Fruit fly (Drosophila melanogaster) S2 (cell line): ENCODE data around the gene CG42367.

Experiments
- CG8478 ChIP-seq: fragments of >200 bp; optimal IDR thresholded peaks from 2 replicates; lab custom pipeline; 2018
- CTCF ChIP-seq, 2 experiments: fragments of >200 bp; optimal IDR thresholded peaks; 2 replicates each; lab custom pipeline; 2018

CG42367 gene

DNA sequence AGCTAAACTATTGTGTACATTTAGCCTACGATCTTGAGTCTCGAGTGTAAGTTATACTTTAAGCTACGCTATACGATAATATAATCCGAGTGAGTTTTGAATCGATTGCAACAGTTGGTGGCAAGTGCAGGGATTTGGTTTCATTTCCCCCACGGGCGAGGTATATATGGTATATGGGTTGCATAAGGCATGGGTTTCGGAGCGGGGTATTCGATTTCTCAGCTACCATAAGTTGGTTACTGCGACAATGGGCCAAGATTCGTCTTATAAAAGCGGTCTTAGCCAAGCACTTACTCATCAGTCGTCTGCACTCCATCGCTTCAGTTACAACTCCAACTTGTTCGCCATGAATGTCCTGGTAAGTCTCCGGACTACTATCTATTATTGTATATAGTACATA, at the start of gene CG42367:
TSS of gene CG42367 (plus strand) at position 301 of the 400 bp plus-strand sequence.
- TF ChIP-seq CG8478 (lab: Kevin White, UChicago) = no peak
- TF ChIP-seq CTCF (optimal IDR thresholded peaks at IDR 0.05; lab: Kevin White, UChicago) = no peak

DNA sequence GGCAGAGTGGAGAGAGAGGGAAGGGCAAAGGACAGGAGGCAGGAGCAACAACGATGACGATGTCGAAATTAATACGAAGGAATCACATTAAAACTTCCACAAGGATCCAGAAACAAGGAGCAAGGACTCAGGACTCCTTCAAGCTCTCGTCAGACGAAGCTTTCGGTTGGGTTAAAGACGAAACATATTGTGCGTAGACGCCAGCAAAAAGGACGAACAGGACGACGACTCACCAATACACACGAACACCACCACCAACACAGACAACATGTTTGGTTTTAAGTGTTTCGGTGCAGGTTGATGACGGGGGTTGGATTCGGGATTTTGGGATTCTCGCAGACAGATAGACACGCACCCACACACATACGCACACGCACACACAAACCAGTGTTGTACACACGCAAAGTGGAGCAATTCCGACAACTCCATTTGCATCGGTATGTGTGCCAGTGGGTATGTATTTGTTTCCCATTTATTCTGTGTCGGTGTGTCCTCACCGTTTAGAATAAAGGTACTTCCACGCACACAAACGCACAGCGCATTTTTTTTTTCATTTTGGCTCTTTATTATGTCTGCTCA, 47.9 kb upstream of the CG42367 start:
- TF ChIP-seq CTCF (optimal IDR thresholded peaks at IDR 0.05; lab: Kevin White, UChicago) (no peak), CG8478 (lab: Kevin White, UChicago) (no peak)

dm6 chr2L:9886086-9886485, 44.3 kb upstream of the CG42367 start, which contains the start of gene nAChRalpha6:
TSS of gene nAChRalpha6 (minus strand) at chr2L:9886250.
- TF ChIP-seq CG8478 (lab: Kevin White, UChicago) = no peak
- TF ChIP-seq CTCF (optimal IDR thresholded peaks at IDR 0.05; lab: Kevin White, UChicago) = no peak

dm6 chr2L:9887856-9888269, 42.5 kb upstream of the CG42367 start, which contains the start of gene Fkbp59:
TSS of gene Fkbp59 (plus strand) at chr2L:9888005.
- TF ChIP-seq CTCF (optimal IDR thresholded peaks at IDR 0.05; lab: Kevin White, UChicago) (peak; percentile 95 to 96), CG8478 (lab: Kevin White, UChicago) (no peak)

- TF ChIP-seq CG8478 (lab: Kevin White, UChicago) (no peak), CTCF (optimal IDR thresholded peaks at IDR 0.05; lab: Kevin White, UChicago) (no peak)
These were observed 39.8 kb upstream of the CG42367 start, which contains the start of the genes CG34183 and CG4537 for dm6 chr2L:9890576-9890975. TSS of gene CG34183 (minus strand) at chr2L:9890772. TSS of gene CG4537 (plus strand) at chr2L:9890885.

dm6 chr2L:9893183-9893582, 37.2 kb upstream of the CG42367 start, which contains the start of gene mtDNA-helicase:
TSS of gene mtDNA-helicase (minus strand) at chr2L:9893446.
- TF ChIP-seq CTCF (optimal IDR thresholded peaks at IDR 0.05; lab: Kevin White, UChicago) (no peak), CG8478 (lab: Kevin White, UChicago) (no peak)

DNA sequence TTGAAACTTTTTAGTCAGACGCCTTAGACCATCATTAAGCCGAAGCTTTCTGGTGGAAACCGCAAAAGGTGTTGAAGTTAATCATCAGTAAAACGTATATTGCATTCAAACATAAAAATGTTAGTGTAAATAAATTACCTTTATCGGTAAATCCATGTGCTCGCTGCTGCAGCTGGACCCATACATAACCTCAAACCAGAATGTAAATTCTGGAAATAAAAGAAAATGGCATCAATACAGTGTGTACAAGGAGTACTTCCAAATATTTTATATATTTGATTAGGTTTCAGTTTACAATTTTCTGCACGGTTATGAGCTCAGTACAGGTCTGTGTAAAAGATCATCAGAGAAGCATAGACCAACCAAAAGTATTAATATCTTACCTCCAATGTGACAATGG, 36.2 kb upstream of the CG42367 start:
- TF ChIP-seq CG8478 (lab: Kevin White, UChicago) (no peak), CTCF (optimal IDR thresholded peaks at IDR 0.05; lab: Kevin White, UChicago) (no peak)

- TF ChIP-seq CG8478 (lab: Kevin White, UChicago) = no peak
- no peak for TF ChIP-seq CTCF (optimal IDR thresholded peaks at IDR 0.05; lab: Kevin White, UChicago)
These were observed 35.5 kb upstream of the CG42367 start, which contains the start of gene Bka for dm6 chr2L:9894871-9895364. TSS of gene Bka (plus strand) at chr2L:9895287.

DNA sequence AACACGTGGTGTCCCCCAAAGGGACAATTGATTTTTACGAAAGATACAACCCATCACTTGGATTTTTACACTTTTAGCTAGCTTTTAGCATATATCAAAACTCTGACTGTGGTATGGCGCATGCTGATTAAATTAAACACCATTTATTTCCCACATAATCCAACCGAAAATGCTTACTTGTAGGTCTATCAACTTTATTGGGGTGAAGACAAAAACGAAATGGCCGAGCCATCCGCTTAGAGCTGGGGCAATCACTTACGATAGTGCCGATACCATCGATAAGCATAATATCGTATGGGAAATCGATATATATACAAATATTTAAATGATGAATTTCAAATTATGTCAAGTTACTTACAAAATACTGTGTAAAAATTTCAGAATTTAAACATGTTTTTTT, 33.1 kb upstream of the CG42367 start, which contains the start of gene RpS2:
TSS of gene RpS2 (minus strand) at position 257 of the 400 bp plus-strand sequence.
- TF ChIP-seq CG8478 (lab: Kevin White, UChicago) (no peak), CTCF (optimal IDR thresholded peaks at IDR 0.05; lab: Kevin White, UChicago) (peak in 1 of 2 experiments; percentile 33)

DNA sequence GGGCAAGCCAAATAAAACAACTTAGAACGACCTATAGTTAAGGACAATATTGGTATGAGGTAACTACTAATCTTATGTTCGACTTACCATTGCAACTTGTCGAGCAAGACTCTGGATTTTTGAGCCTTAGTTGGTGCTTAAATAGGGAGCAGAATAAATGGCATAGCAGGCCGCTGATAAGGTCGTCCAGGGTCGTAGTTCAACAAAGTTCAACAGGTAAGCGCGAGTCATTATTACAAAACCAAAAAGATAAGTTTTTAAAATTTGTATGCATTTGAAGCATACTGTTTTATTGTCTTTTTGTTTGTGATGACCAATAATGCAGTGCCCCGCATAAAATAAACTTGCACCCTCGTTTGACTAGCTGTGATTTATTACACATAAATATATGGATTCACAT, 27.4 kb upstream of the CG42367 start, which contains the start of gene Muc30E:
TSS of gene Muc30E (minus strand) at position 101 of the 400 bp plus-strand sequence.
- TF ChIP-seq CTCF (optimal IDR thresholded peaks at IDR 0.05; lab: Kevin White, UChicago) = no peak
- TF ChIP-seq CG8478 (lab: Kevin White, UChicago) = no peak

- no peak for TF ChIP-seq CG8478 (lab: Kevin White, UChicago)
- TF ChIP-seq CTCF (optimal IDR thresholded peaks at IDR 0.05; lab: Kevin White, UChicago) = no peak
These were observed 23.7 kb upstream of the CG42367 start for dm6 chr2L:9906641-9907040.

dm6 chr2L:9907320-9908256, 22.8 kb upstream of the CG42367 start:
- TF ChIP-seq CG8478 (lab: Kevin White, UChicago) (no peak), CTCF (optimal IDR thresholded peaks at IDR 0.05; lab: Kevin White, UChicago) (no peak)

dm6 chr2L:9908468-9908967, 21.9 kb upstream of the CG42367 start, which contains the start of gene CG13124:
TSS of gene CG13124 (minus strand) at chr2L:9908633.
- TF ChIP-seq CTCF (optimal IDR thresholded peaks at IDR 0.05; lab: Kevin White, UChicago) (no peak), CG8478 (lab: Kevin White, UChicago) (no peak)

DNA sequence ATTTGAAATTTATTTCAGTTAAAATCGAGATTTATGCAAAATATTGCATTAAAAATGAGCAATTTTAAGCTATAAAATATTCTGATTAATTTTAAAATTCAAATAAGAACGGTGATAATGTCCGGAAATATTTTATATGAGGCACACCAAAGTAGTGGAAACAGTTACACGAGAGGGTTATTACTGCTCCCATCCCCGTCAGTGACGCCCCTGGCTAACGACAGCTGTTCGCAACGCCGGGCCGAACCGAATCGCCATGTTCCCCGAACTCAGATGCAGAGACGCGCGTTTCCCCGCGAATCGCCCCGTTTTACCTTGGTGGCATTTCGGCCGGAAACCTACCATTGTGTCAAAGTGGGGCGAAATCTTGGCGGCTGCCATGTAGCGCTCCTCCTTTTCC, 18.6 kb upstream of the CG42367 start:
- TF ChIP-seq CG8478 (lab: Kevin White, UChicago) (no peak), CTCF (optimal IDR thresholded peaks at IDR 0.05; lab: Kevin White, UChicago) (no peak)
